Fruit fly (Drosophila melanogaster): ENCODE results near the gene P58IPK.

The P58IPK gene

DNA sequence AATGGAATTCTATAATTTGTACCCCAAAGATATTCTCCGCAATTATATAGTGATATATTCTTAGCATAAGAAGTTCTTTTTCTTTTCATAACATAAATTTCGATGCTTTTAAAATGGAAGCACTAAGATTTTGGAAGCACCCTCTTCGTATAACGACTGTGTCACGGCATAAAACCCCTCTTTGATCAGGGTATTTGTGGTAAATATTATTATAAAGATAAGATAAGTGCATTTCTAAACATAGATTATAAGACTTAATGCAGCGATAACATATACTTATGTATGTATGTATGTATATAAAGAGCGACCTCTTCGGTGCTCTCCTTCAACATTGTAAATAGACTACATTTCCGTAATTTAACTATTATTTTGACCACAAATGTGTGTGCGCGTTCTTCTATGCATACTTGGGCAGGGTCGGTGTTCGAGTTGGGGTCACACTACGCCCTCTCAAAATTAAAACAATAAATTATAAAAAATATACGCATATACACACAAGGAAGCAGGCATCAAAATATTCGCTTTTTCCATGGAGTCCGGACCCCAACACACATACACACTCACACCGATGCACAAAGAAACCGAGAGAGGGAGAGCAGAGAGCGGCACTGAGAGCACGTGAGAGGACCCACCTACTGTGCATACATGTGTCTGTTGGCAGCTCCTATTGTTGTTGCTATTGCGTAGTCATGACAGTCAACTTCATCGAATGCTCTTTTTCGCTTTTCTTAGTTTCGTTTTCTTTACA lies 36.3 kb upstream of the P58IPK start:
- TF ChIP-seq GATAd (GFP tag; optimal IDR thresholded peaks at IDR 0.05) (no peak), Sp1 (GFP tag; optimal IDR thresholded peaks at IDR 0.05) (no peak), h (GFP tag; optimal IDR thresholded peaks at IDR 0.05) (peak; percentile 30), Dfd (GFP tag; optimal IDR thresholded peaks at IDR 0.05) (no peak), sv (GFP tag; optimal IDR thresholded peaks at IDR 0.05) (no peak), Jra (GFP tag; optimal IDR thresholded peaks at IDR 0.05) (peak; percentile 31), tai (GFP tag; optimal IDR thresholded peaks at IDR 0.05) (no peak), br (GFP tag; optimal IDR thresholded peaks at IDR 0.05) (peak; percentile 26), dsf (GFP tag; optimal IDR thresholded peaks at IDR 0.05; ENCODE audit: borderline replicate concordance) (no peak), CG32264 (GFP tag; optimal IDR thresholded peaks at IDR 0.05) (peak; percentile 16), pan (optimal IDR thresholded peaks at IDR 0.05) (no peak), CG9705 (GFP tag; optimal IDR thresholded peaks at IDR 0.05) (no peak), Mio (GFP tag; optimal IDR thresholded peaks at IDR 0.05) (no peak), ey (GFP tag; optimal IDR thresholded peaks at IDR 0.05) (no peak), Vsx2 (GFP tag; optimal IDR thresholded peaks at IDR 0.05; ENCODE audit: partially characterized antibody) (peak; percentile 98), Hr83 (GFP tag; optimal IDR thresholded peaks at IDR 0.05; ENCODE audit: poor library complexity, severe bottlenecking) (peak; percentile 91), jim (GFP tag; optimal IDR thresholded peaks at IDR 0.05) (no peak), HLH106 (tag; optimal IDR thresholded peaks at IDR 0.05) (no peak), dmrt93B (GFP tag; optimal IDR thresholded peaks at IDR 0.05) (no peak), dl (GFP tag; optimal IDR thresholded peaks at IDR 0.05; ENCODE audit: insufficient read depth in 1 of 2, partially characterized antibody in 2 of 2) (peak; percentile 99), usp (GFP tag; optimal IDR thresholded peaks at IDR 0.05) (no peak), Rel (GFP tag; optimal IDR thresholded peaks at IDR 0.05) (peak; percentile 64), Rel (tag; optimal IDR thresholded peaks at IDR 0.05) (no peak), OdsH (GFP tag; optimal IDR thresholded peaks at IDR 0.05) (peak; percentile 23), Dif (GFP tag; optimal IDR thresholded peaks at IDR 0.05; ENCODE audit: partially characterized antibody) (peak; percentile 100), psq (GFP tag; optimal IDR thresholded peaks at IDR 0.05) (no peak), N (GFP tag; optimal IDR thresholded peaks at IDR 0.05) (peak; percentile 56), brk (GFP tag; optimal IDR thresholded peaks at IDR 0.05) (peak; percentile 24), Hr78 (GFP tag; optimal IDR thresholded peaks at IDR 0.05) (no peak), lola (GFP tag; optimal IDR thresholded peaks at IDR 0.05) (no peak), fru (GFP tag; optimal IDR thresholded peaks at IDR 0.05) (no peak), foxo (GFP tag; optimal IDR thresholded peaks at IDR 0.05) (no peak), woc (GFP tag; optimal IDR thresholded peaks at IDR 0.05) (no peak), Hnf4 (GFP tag; optimal IDR thresholded peaks at IDR 0.05) (peak; percentile 70), rgr (GFP tag; optimal IDR thresholded peaks at IDR 0.05) (peak; percentile 10), sage (GFP tag; optimal IDR thresholded peaks at IDR 0.05) (peak; percentile 66), Abd-B (GFP tag; optimal IDR thresholded peaks at IDR 0.05) (no peak), Myc (optimal IDR thresholded peaks at IDR 0.05) (no peak), CrebA (GFP tag; optimal IDR thresholded peaks at IDR 0.05; ENCODE audit: borderline replicate concordance) (no peak)

DNA sequence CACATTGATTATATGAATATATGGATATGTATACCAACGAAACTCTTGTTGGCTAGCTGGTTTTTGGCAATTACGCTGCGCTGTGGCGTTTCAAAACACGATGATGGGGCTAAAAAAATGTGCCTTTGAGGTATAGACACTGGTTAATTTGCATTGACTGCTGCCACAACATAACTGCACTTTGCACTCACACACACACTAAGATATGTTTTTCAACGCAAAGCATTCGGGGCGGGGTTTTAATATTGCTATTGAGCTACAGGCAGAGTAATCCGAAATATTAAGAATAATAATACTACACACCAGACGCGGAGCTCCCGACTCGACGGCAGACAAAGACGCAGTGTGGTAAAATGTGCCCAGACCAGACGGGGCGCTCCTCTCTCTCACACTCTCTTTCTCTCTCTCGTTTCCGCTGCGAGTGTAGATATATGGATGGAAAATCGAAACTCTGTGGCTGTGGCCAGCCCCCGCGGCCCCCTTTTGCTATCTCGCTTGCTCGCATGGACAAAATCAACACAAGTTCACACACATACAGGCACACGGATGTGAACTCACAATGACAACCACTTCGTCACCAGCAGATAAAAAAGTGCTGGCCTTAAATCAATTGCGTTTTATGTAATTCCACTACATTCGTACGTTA lies 35.6 kb upstream of the P58IPK start:
- TF ChIP-seq sage (GFP tag; optimal IDR thresholded peaks at IDR 0.05) (no peak), rgr (GFP tag; optimal IDR thresholded peaks at IDR 0.05) (peak; percentile 68), psq (GFP tag; optimal IDR thresholded peaks at IDR 0.05) (peak; percentile 42), lola (GFP tag; optimal IDR thresholded peaks at IDR 0.05) (no peak), CG9705 (GFP tag; optimal IDR thresholded peaks at IDR 0.05) (no peak), foxo (GFP tag; optimal IDR thresholded peaks at IDR 0.05) (peak in 1 of 2 experiments; percentile 58), dmrt93B (GFP tag; optimal IDR thresholded peaks at IDR 0.05) (no peak), GATAd (GFP tag; optimal IDR thresholded peaks at IDR 0.05) (no peak), jim (GFP tag; optimal IDR thresholded peaks at IDR 0.05) (peak; percentile 20), HLH106 (tag; optimal IDR thresholded peaks at IDR 0.05) (peak; percentile 39), fru (GFP tag; optimal IDR thresholded peaks at IDR 0.05) (peak; percentile 57), ey (GFP tag; optimal IDR thresholded peaks at IDR 0.05) (peak; percentile 5), Dif (GFP tag; optimal IDR thresholded peaks at IDR 0.05; ENCODE audit: partially characterized antibody) (peak; percentile 96), Hnf4 (GFP tag; optimal IDR thresholded peaks at IDR 0.05) (peak; percentile 36), Vsx2 (GFP tag; optimal IDR thresholded peaks at IDR 0.05; ENCODE audit: partially characterized antibody) (no peak), N (GFP tag; optimal IDR thresholded peaks at IDR 0.05) (peak; percentile 49), Rel (GFP tag; optimal IDR thresholded peaks at IDR 0.05) (no peak), Rel (tag; optimal IDR thresholded peaks at IDR 0.05) (peak; percentile 73), brk (GFP tag; optimal IDR thresholded peaks at IDR 0.05) (no peak), Hr78 (GFP tag; optimal IDR thresholded peaks at IDR 0.05) (no peak), Sp1 (GFP tag; optimal IDR thresholded peaks at IDR 0.05) (peak; percentile 56), OdsH (GFP tag; optimal IDR thresholded peaks at IDR 0.05) (peak; percentile 58), woc (GFP tag; optimal IDR thresholded peaks at IDR 0.05) (peak; percentile 24), dsf (GFP tag; optimal IDR thresholded peaks at IDR 0.05; ENCODE audit: borderline replicate concordance) (no peak), usp (GFP tag; optimal IDR thresholded peaks at IDR 0.05) (no peak), dl (GFP tag; optimal IDR thresholded peaks at IDR 0.05; ENCODE audit: insufficient read depth in 1 of 2, partially characterized antibody in 2 of 2) (peak; percentile 96), Hr83 (GFP tag; optimal IDR thresholded peaks at IDR 0.05; ENCODE audit: poor library complexity, severe bottlenecking) (peak; percentile 94), CG32264 (GFP tag; optimal IDR thresholded peaks at IDR 0.05) (no peak), br (GFP tag; optimal IDR thresholded peaks at IDR 0.05) (peak; percentile 66), h (GFP tag; optimal IDR thresholded peaks at IDR 0.05) (peak; percentile 80), Jra (GFP tag; optimal IDR thresholded peaks at IDR 0.05) (peak; percentile 59)
